Fruit fly (Drosophila melanogaster) whole organism, embryonic: ENCODE data around the gene KFase.

Source experiments
- CG12219 ChIP-seq: fragments of 200-800 bp; sonication (Bioruptor generic); optimal IDR thresholded peaks from 3 replicates; lab custom pipeline; 2018; ENCODE audit warnings: missing biosample characterization, mild to moderate bottlenecking, missing genetic modification characterization
- CG12391 ChIP-seq: fragments of 200-800 bp; sonication (Bioruptor generic); optimal IDR thresholded peaks from 3 replicates; lab custom pipeline; 2018; ENCODE audit warnings: missing biosample characterization, mild to moderate bottlenecking, missing genetic modification characterization, moderate library complexity
- CG14667 ChIP-seq: fragments of 200-800 bp; sonication (Bioruptor generic); IDR thresholded peaks from 2 replicates; pipeline ENCODE4 v1.3.6; 2022; ENCODE audit warnings: missing biosample characterization, missing genetic modification characterization
- CG16815 ChIP-seq: fragments of 200-800 bp; sonication (Bioruptor generic); optimal IDR thresholded peaks from 3 replicates; lab custom pipeline; 2017; ENCODE audit warnings: missing biosample characterization, mild to moderate bottlenecking, missing genetic modification characterization
- CG17802 ChIP-seq: fragments of 200-800 bp; sonication (Bioruptor generic); optimal IDR thresholded peaks from 2 replicates; lab custom pipeline; 2018; ENCODE audit warnings: missing biosample characterization, mild to moderate bottlenecking, missing genetic modification characterization, moderate library complexity
- CG17829 ChIP-seq: fragments of 200-800 bp; optimal IDR thresholded peaks from 2 replicates; lab custom pipeline; 2019; ENCODE audit warnings: missing biosample characterization, mild to moderate bottlenecking, missing genetic modification characterization, moderate library complexity
- CG17912 ChIP-seq: fragments of 200-800 bp; sonication (Bioruptor generic); optimal IDR thresholded peaks from 2 replicates; lab custom pipeline; 2018; ENCODE audit warnings: missing biosample characterization, mild to moderate bottlenecking, missing genetic modification characterization
- CG2202 ChIP-seq: fragments of 200-800 bp; sonication (Bioruptor generic); optimal IDR thresholded peaks from 2 replicates; lab custom pipeline; 2018; ENCODE audit warnings: missing biosample characterization, mild to moderate bottlenecking, missing genetic modification characterization
- CG30020 ChIP-seq: fragments of 200-800 bp; optimal IDR thresholded peaks from 2 replicates; lab custom pipeline; 2019; ENCODE audit warnings: missing biosample characterization, mild to moderate bottlenecking, missing genetic modification characterization, moderate library complexity
- CG30403 ChIP-seq: fragments of 200-800 bp; sonication (Bioruptor generic); optimal IDR thresholded peaks from 3 replicates; lab custom pipeline; 2016; ENCODE audit warnings: missing biosample characterization, missing genetic modification characterization
- CG4360 ChIP-seq: fragments of 200-800 bp; sonication (Bioruptor generic); IDR thresholded peaks from 2 replicates; pipeline ENCODE4 v1.3.6; 2022; ENCODE audit warnings: missing biosample characterization, missing genetic modification characterization
- CG4617 ChIP-seq: fragments of 200-800 bp; sonication (Bioruptor generic); optimal IDR thresholded peaks from 3 replicates; lab custom pipeline; 2016; ENCODE audit warnings: missing biosample characterization, missing genetic modification characterization, borderline replicate concordance
- CG6765 ChIP-seq: fragments of 200-800 bp; sonication (Bioruptor generic); optimal IDR thresholded peaks from 3 replicates; lab custom pipeline; 2017; ENCODE audit warnings: missing biosample characterization, mild to moderate bottlenecking, missing genetic modification characterization
- CG6854 ChIP-seq: fragments of 200-800 bp; sonication (Bioruptor generic); optimal IDR thresholded peaks from 3 replicates; lab custom pipeline; 2017; ENCODE audit warnings: missing biosample characterization, mild to moderate bottlenecking, missing genetic modification characterization
- Camta ChIP-seq: fragments of 200-800 bp; sonication (Bioruptor generic); optimal IDR thresholded peaks from 2 replicates; lab custom pipeline; 2016; ENCODE audit warnings: missing biosample characterization, missing genetic modification characterization
- Chrac-16 ChIP-seq: fragments of 200-800 bp; sonication (Bioruptor generic); optimal IDR thresholded peaks from 3 replicates; lab custom pipeline; 2016; ENCODE audit warnings: missing biosample characterization, missing genetic modification characterization
- D19B ChIP-seq: fragments of 200-800 bp; sonication (Bioruptor generic); optimal IDR thresholded peaks from 2 replicates; lab custom pipeline; 2017; ENCODE audit warnings: missing biosample characterization, mild to moderate bottlenecking, missing genetic modification characterization
- Dref ChIP-seq: fragments of 200-800 bp; sonication (Bioruptor generic); IDR thresholded peaks from 2 replicates; pipeline ENCODE4 v1.3.6; 2022; ENCODE audit warnings: missing biosample characterization, missing genetic modification characterization
- ERR ChIP-seq: fragments of 200-800 bp; sonication (Bioruptor generic); optimal IDR thresholded peaks from 2 replicates; lab custom pipeline; 2016; ENCODE audit warnings: missing biosample characterization, missing genetic modification characterization
- Ets65A ChIP-seq: fragments of 200-800 bp; sonication (Bioruptor generic); peaks from one replicate; lab custom pipeline; 2016; ENCODE audit warnings: missing biosample characterization, missing genetic modification characterization
- Ets97D ChIP-seq: fragments of 200-800 bp; sonication (Bioruptor generic); optimal IDR thresholded peaks from 3 replicates; lab custom pipeline; 2016; ENCODE audit warnings: missing biosample characterization, missing genetic modification characterization
- Hsf ChIP-seq: fragments of 200-800 bp; sonication (Bioruptor generic); optimal IDR thresholded peaks from 3 replicates; lab custom pipeline; 2016; ENCODE audit warnings: missing biosample characterization, missing genetic modification characterization
- Kr ChIP-seq: fragments of 200-800 bp; sonication (Bioruptor generic); optimal IDR thresholded peaks from 2 replicates; lab custom pipeline; 2017; ENCODE audit warnings: missing biosample characterization, mild to moderate bottlenecking, missing genetic modification characterization
- Mad ChIP-seq: fragments of 200-800 bp; sonication (Bioruptor generic); optimal IDR thresholded peaks from 2 replicates; lab custom pipeline; 2016; ENCODE audit warnings: missing biosample characterization, missing genetic modification characterization
- NC2α ChIP-seq: fragments of 200-800 bp; sonication (Bioruptor generic); optimal IDR thresholded peaks from 2 replicates; lab custom pipeline; 2016; ENCODE audit warnings: missing biosample characterization, missing genetic modification characterization
- Oli ChIP-seq: fragments of 200-800 bp; sonication (Bioruptor generic); optimal IDR thresholded peaks from 2 replicates; lab custom pipeline; 2018; ENCODE audit warnings: missing biosample characterization, mild to moderate bottlenecking, missing genetic modification characterization, moderate library complexity
- Poxn ChIP-seq: fragments of 200-800 bp; sonication (Bioruptor generic); IDR thresholded peaks from 2 replicates; pipeline ENCODE4 v1.3.6; 2022; ENCODE audit warnings: missing biosample characterization, missing genetic modification characterization
- Rfx ChIP-seq: fragments of 200-800 bp; sonication (Bioruptor generic); IDR thresholded peaks from 2 replicates; pipeline ENCODE4 v1.3.6; 2022; ENCODE audit warnings: missing biosample characterization, missing genetic modification characterization
- Sox100B ChIP-seq: fragments of 200-800 bp; sonication (Bioruptor generic); optimal IDR thresholded peaks from 3 replicates; lab custom pipeline; 2018; ENCODE audit warnings: missing biosample characterization, mild to moderate bottlenecking, missing genetic modification characterization
- Spps ChIP-seq: fragments of 200-800 bp; sonication (Bioruptor generic); optimal IDR thresholded peaks from 2 replicates; lab custom pipeline; 2018; ENCODE audit warnings: missing biosample characterization, mild to moderate bottlenecking, missing genetic modification characterization
- TFAM ChIP-seq: fragments of 200-800 bp; sonication (Bioruptor generic); optimal IDR thresholded peaks from 2 replicates; lab custom pipeline; 2017; ENCODE audit warnings: missing biosample characterization, missing genetic modification characterization, inconsistent platforms
- Tbp ChIP-seq: fragments of >200 bp; optimal IDR thresholded peaks from 2 replicates; lab custom pipeline; 2018; ENCODE audit warnings: missing biosample characterization, missing genetic modification characterization
- cas ChIP-seq: fragments of 200-800 bp; sonication (Bioruptor generic); IDR thresholded peaks from 2 replicates; pipeline ENCODE4 v1.3.6; 2022; ENCODE audit warnings: missing biosample characterization, missing genetic modification characterization
- crp ChIP-seq, 2 experiments: fragments of 200-800 bp; sonication (Bioruptor generic); optimal IDR thresholded peaks; 2 replicates in 1 of 2; 3 replicates in 1 of 2; lab custom pipeline; 2017; ENCODE audit warnings: missing biosample characterization in 2 of 2, missing genetic modification characterization in 2 of 2, mild to moderate bottlenecking in 1 of 2, moderate library complexity in 1 of 2
- da ChIP-seq: fragments of 200-800 bp; sonication (Bioruptor generic); optimal IDR thresholded peaks from 2 replicates; lab custom pipeline; 2016; ENCODE audit warnings: missing biosample characterization, missing genetic modification characterization
- en ChIP-seq: fragments of 200-800 bp; sonication (Bioruptor generic); optimal IDR thresholded peaks from 2 replicates; lab custom pipeline; 2016; ENCODE audit warnings: missing biosample characterization, missing genetic modification characterization
- h ChIP-seq: fragments of >200 bp; optimal IDR thresholded peaks from 2 replicates; lab custom pipeline; 2017
- her ChIP-seq: fragments of 200-800 bp; sonication (Bioruptor generic); optimal IDR thresholded peaks from 2 replicates; lab custom pipeline; 2016; ENCODE audit warnings: missing biosample characterization, missing genetic modification characterization
- klu ChIP-seq: fragments of 200-800 bp; sonication (Bioruptor generic); IDR thresholded peaks from 2 replicates; pipeline ENCODE4 v1.3.6; 2022; ENCODE audit warnings: missing biosample characterization, missing genetic modification characterization
- pb ChIP-seq: fragments of 200-800 bp; sonication (Bioruptor generic); optimal IDR thresholded peaks from 3 replicates; lab custom pipeline; 2016; ENCODE audit warnings: missing biosample characterization, missing genetic modification characterization
- pho ChIP-seq: fragments of 200-800 bp; sonication (Bioruptor generic); optimal IDR thresholded peaks from 2 replicates; lab custom pipeline; 2016; ENCODE audit warnings: missing biosample characterization, missing genetic modification characterization
- pnt ChIP-seq: fragments of 200-800 bp; sonication (Bioruptor generic); optimal IDR thresholded peaks from 3 replicates; lab custom pipeline; 2016; ENCODE audit warnings: missing biosample characterization, missing genetic modification characterization
- pzg ChIP-seq: fragments of 200-800 bp; sonication (Bioruptor generic); optimal IDR thresholded peaks from 3 replicates; lab custom pipeline; 2018; ENCODE audit warnings: missing biosample characterization, mild to moderate bottlenecking, missing genetic modification characterization, moderate library complexity
- rib ChIP-seq: fragments of 200-800 bp; sonication (Bioruptor generic); IDR thresholded peaks from 2 replicates; pipeline ENCODE4 v1.3.6; 2022; ENCODE audit warnings: missing biosample characterization, missing genetic modification characterization
- sc ChIP-seq, 3 experiments: fragments of >200 bp in 2 of 3; fragments of 200-800 bp in 1 of 3; sonication (Bioruptor generic) in 1 of 3; optimal IDR thresholded peaks; 2 replicates in 2 of 3; 3 replicates in 1 of 3; lab custom pipeline; 2017; ENCODE audit warnings: mild to moderate bottlenecking in 1 of 3, missing biosample characterization in 1 of 3, missing genetic modification characterization in 1 of 3, missing genetic modification reagents in 1 of 3
- sens ChIP-seq: fragments of 200-800 bp; sonication (Bioruptor generic); peaks from one replicate; lab custom pipeline; 2016; ENCODE audit warnings: missing biosample characterization, missing genetic modification characterization
- sima ChIP-seq: fragments of 200-800 bp; sonication (Bioruptor generic); optimal IDR thresholded peaks from 2 replicates; lab custom pipeline; 2016; ENCODE audit warnings: missing biosample characterization, missing genetic modification characterization
- slou ChIP-seq: fragments of 200-800 bp; sonication (Bioruptor generic); optimal IDR thresholded peaks from 3 replicates; lab custom pipeline; 2016; ENCODE audit warnings: missing biosample characterization, missing genetic modification characterization
- sna ChIP-seq: fragments of 200-800 bp; sonication (Bioruptor generic); IDR thresholded peaks from 2 replicates; pipeline ENCODE4 v1.3.6; 2022; ENCODE audit warnings: missing biosample characterization, missing genetic modification characterization; ENCODE audit not compliant: partially characterized antibody
- sr ChIP-seq: fragments of 200-800 bp; sonication (Bioruptor generic); IDR thresholded peaks from 3 replicates; pipeline ENCODE4 v1.3.6; 2022; ENCODE audit warnings: missing biosample characterization, missing genetic modification characterization
- tll ChIP-seq, 2 experiments: fragments of 200-800 bp in 1 of 2; fragments of >200 bp in 1 of 2; sonication (Bioruptor generic) in 1 of 2; optimal IDR thresholded peaks; 2 replicates each; lab custom pipeline; 2017 to 2019; ENCODE audit warnings: missing biosample characterization in 2 of 2, missing genetic modification characterization in 2 of 2, mild to moderate bottlenecking in 1 of 2, moderate library complexity in 1 of 2
- wdn ChIP-seq: fragments of 200-800 bp; sonication (Bioruptor generic); IDR thresholded peaks from 2 replicates; pipeline ENCODE4 v1.3.6; 2022; ENCODE audit warnings: missing biosample characterization, missing genetic modification characterization
- yki ChIP-seq: fragments of >200 bp; optimal IDR thresholded peaks from 3 replicates; lab custom pipeline; 2018

KFase gene

DNA sequence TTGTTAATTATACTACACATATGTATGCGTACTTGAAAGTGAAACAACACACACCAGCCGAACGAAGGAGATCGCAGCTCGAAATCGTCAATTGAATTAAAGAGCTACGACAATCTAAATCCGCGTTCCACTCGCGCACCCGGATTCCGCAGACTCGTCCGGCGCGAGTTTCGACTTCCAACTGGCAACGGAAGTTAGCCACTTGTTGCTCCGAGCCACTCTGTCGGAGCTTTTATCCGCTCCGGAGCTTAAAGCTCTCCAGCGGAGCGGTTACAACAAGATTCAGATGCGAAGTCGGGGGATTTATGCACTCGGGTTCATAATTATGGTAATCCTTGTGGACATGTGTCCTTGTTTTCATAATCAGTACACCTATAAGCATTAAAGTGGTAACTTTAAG lies 23.1 kb downstream of the KFase start, which contains the start of gene Rchy1 (continued):
- TF ChIP-seq CG14667 (GFP tag; lab: Robert Waterston, UW) (no peak), wdn (GFP tag; lab: Robert Waterston, UW) (no peak), tll (GFP tag; optimal IDR thresholded peaks at IDR 0.05; lab: Kevin White, UChicago) (no peak), CG30020 (tag; lab: Kevin White, UChicago) (no peak), ERR (GFP tag; lab: Kevin White, UChicago) (no peak), Hsf (GFP tag; lab: Kevin White, UChicago) (no peak), crp (GFP tag; optimal IDR thresholded peaks at IDR 0.05; lab: Kevin White, UChicago) (no peak), cas (GFP tag; lab: Robert Waterston, UW) (no peak), Poxn (no peak), D19B (no peak), klu (GFP tag; lab: Robert Waterston, UW) (no peak), sens (GFP tag; lab: Kevin White, UChicago) (no peak), pnt (GFP tag; lab: Kevin White, UChicago) (no peak), Sox100B (GFP tag; lab: Kevin White, UChicago) (no peak), Mad (no peak), Rfx (peak; percentile 45; the same call in 1 of the 2 replicates), CG17829 (tag; lab: Kevin White, UChicago) (no peak), slou (no peak), yki (lab: Kevin White, UChicago) (no peak), CG4617 (GFP tag; lab: Kevin White, UChicago) (no peak), CG16815 (GFP tag; lab: Kevin White, UChicago) (no peak), pzg (GFP tag; lab: Kevin White, UChicago) (peak; percentile 0), CG30403 (GFP tag; lab: Kevin White, UChicago) (no peak), her (GFP tag; lab: Kevin White, UChicago) (peak; percentile 37), CG12391 (tag; lab: Kevin White, UChicago) (no peak), Spps (tag; lab: Kevin White, UChicago) (no peak), Oli (tag; lab: Kevin White, UChicago) (no peak), Ets97D (GFP tag; lab: Kevin White, UChicago) (peak; percentile 73), CG6765 (GFP tag; lab: Kevin White, UChicago) (peak; percentile 49), da (GFP tag; lab: Kevin White, UChicago) (no peak), pho (no peak), Camta (GFP tag; lab: Kevin White, UChicago) (no peak), pb (GFP tag; lab: Kevin White, UChicago) (no peak), sna (GFP tag; lab: Robert Waterston, UW) (no peak), CG6854 (GFP tag; lab: Kevin White, UChicago) (peak; percentile 17), sr (no peak), sima (GFP tag; lab: Kevin White, UChicago) (no peak), sc (optimal IDR thresholded peaks at IDR 0.05; lab: Kevin White, UChicago) (no peak), sc (GFP tag; optimal IDR thresholded peaks at IDR 0.05; lab: Kevin White, UChicago) (no peak), en (GFP tag; lab: Kevin White, UChicago) (no peak), CG2202 (tag; lab: Kevin White, UChicago) (no peak), CG17802 (tag; lab: Kevin White, UChicago) (no peak), CG4360 (GFP tag; lab: Robert Waterston, UW) (no peak), CG17912 (GFP tag; lab: Kevin White, UChicago) (peak; percentile 10), Ets65A (GFP tag; lab: Kevin White, UChicago) (no peak), NC2α (GFP tag; lab: Kevin White, UChicago) (no peak), CG12219 (peak; percentile 36), h (lab: Kevin White, UChicago) (no peak), Tbp (GFP tag; lab: Kevin White, UChicago) (no peak), Dref (no peak), Chrac-16 (GFP tag; lab: Kevin White, UChicago) (no peak), TFAM (no peak), rib (GFP tag; lab: Robert Waterston, UW) (0 out of 2 replicates have a peak, but pooled peaks have one; percentile 37), Kr (no peak)
